Fruit fly (Drosophila melanogaster): ENCODE measurements around the gene GluRIIA.

Gene GluRIIA

dm6 chr2L:5523848-5524473 lies 30.9 kb upstream of the GluRIIA start, which contains the start of the genes Vps52 and Elp4 (continued):
- TF ChIP-seq Ptx1 (GFP tag; IDR thresholded peaks at IDR 0.05) = peak; percentile 68
- TF ChIP-seq crp (GFP tag; optimal IDR thresholded peaks at IDR 0.05) = peak; percentile 80 to 95
- peak; percentile 64 for TF ChIP-seq inv (GFP tag; IDR thresholded peaks at IDR 0.05; ENCODE audit: partially characterized antibody)
- peak; percentile 67 for TF ChIP-seq CG18619 (GFP tag; optimal IDR thresholded peaks at IDR 0.05)
- TF ChIP-seq sens (GFP tag) = peak; percentile 93
- TF ChIP-seq lmd (GFP tag; IDR thresholded peaks at IDR 0.05) = peak; percentile 70
- TF ChIP-seq so (GFP tag; IDR thresholded peaks at IDR 0.05) = peak; percentile 64; the same call in 1 of the 3 replicates
- TF ChIP-seq vnd (GFP tag; IDR thresholded peaks at IDR 0.05; ENCODE audit: partially characterized antibody) = peak; percentile 78
- TF ChIP-seq CG3726 (GFP tag; IDR thresholded peaks at IDR 0.05) = no peak
- TF ChIP-seq ci (GFP tag; IDR thresholded peaks at IDR 0.05) = no peak; the same call in 2 of the 3 replicates
- TF ChIP-seq br (optimal IDR thresholded peaks at IDR 0.05) = no peak
- TF ChIP-seq CG7786 (GFP tag; optimal IDR thresholded peaks at IDR 0.05) = peak; percentile 30
- TF ChIP-seq Kr (GFP tag; optimal IDR thresholded peaks at IDR 0.05) = no peak
- TF ChIP-seq nmo (GFP tag; optimal IDR thresholded peaks at IDR 0.05) = peak; percentile 89
- TF ChIP-seq CG43689 (GFP tag; IDR thresholded peaks at IDR 0.05) = no peak
- peak; percentile 73 for TF ChIP-seq fd96Cb (tag; optimal IDR thresholded peaks at IDR 0.05)
- peak; percentile 46; the same call in 1 of the 2 replicates for TF ChIP-seq CG42726 (GFP tag; IDR thresholded peaks at IDR 0.05; ENCODE audit: partially characterized antibody)
- peak; percentile 40 for TF ChIP-seq chn (GFP tag; optimal IDR thresholded peaks at IDR 0.05)
- TF ChIP-seq trh (GFP tag; optimal IDR thresholded peaks at IDR 0.05) = peak; percentile 66
- TF ChIP-seq ham (GFP tag; IDR thresholded peaks at IDR 0.05) = no peak
- no peak for TF ChIP-seq ERR (GFP tag; optimal IDR thresholded peaks at IDR 0.05)
- peak; percentile 78 for TF ChIP-seq CG3281 (GFP tag; optimal IDR thresholded peaks at IDR 0.05)
- peak; percentile 2 for TF ChIP-seq kah (GFP tag; optimal IDR thresholded peaks at IDR 0.05)
- peak; percentile 48 for TF ChIP-seq Max (GFP tag; optimal IDR thresholded peaks at IDR 0.05)
- TF ChIP-seq Sox102F (GFP tag; optimal IDR thresholded peaks at IDR 0.05) = no peak
- TF ChIP-seq CG10979 (tag; optimal IDR thresholded peaks at IDR 0.05) = peak; percentile 65
- peak; percentile 73 for TF ChIP-seq CG16813 (GFP tag; IDR thresholded peaks at IDR 0.05; ENCODE audit: partially characterized antibody)
- no peak for TF ChIP-seq emc (GFP tag; optimal IDR thresholded peaks at IDR 0.05)
- no peak for TF ChIP-seq CG18476 (GFP tag; optimal IDR thresholded peaks at IDR 0.05)
- TF ChIP-seq zen (tag; optimal IDR thresholded peaks at IDR 0.05) = peak; percentile 71
- no peak for TF ChIP-seq ro (GFP tag; IDR thresholded peaks at IDR 0.05)
- peak; percentile 89 for TF ChIP-seq CG12659 (GFP tag; optimal IDR thresholded peaks at IDR 0.05)
- no peak for TF ChIP-seq dan (GFP tag; IDR thresholded peaks at IDR 0.05)
- no peak for TF ChIP-seq CG5180 (GFP tag; optimal IDR thresholded peaks at IDR 0.05)
- TF ChIP-seq MTF-1 (GFP tag; optimal IDR thresholded peaks at IDR 0.05; ENCODE audit: borderline replicate concordance) = no peak
- TF ChIP-seq ato (GFP tag; IDR thresholded peaks at IDR 0.05; ENCODE audit: partially characterized antibody) = peak; percentile 37; the same call in 1 of the 2 replicates
- peak; percentile 59 for TF ChIP-seq fu2 (GFP tag; optimal IDR thresholded peaks at IDR 0.05)
- peak; percentile 83 for TF ChIP-seq Dref (GFP tag; IDR thresholded peaks at IDR 0.05)
- peak; percentile 79 for TF ChIP-seq Sry-β (GFP tag; optimal IDR thresholded peaks at IDR 0.05)
- TF ChIP-seq CG6791 (GFP tag; IDR thresholded peaks at IDR 0.05; ENCODE audit: partially characterized antibody) = peak; percentile 80
- TF ChIP-seq CG15269 (tag; optimal IDR thresholded peaks at IDR 0.05) = peak; percentile 80
- no peak for TF ChIP-seq slp2 (GFP tag; optimal IDR thresholded peaks at IDR 0.05)
- peak; percentile 81 for TF ChIP-seq CG13775 (GFP tag; optimal IDR thresholded peaks at IDR 0.05)
- peak; percentile 36 for TF ChIP-seq stwl (tag; optimal IDR thresholded peaks at IDR 0.05)
- peak; percentile 12 for TF ChIP-seq Mad (GFP tag; optimal IDR thresholded peaks at IDR 0.05)
- TF ChIP-seq vvl (GFP tag; IDR thresholded peaks at IDR 0.05) = peak; percentile 70
- TF ChIP-seq z (GFP tag; IDR thresholded peaks at IDR 0.05) = no peak
- TF ChIP-seq CG12236 (GFP tag; optimal IDR thresholded peaks at IDR 0.05) = no peak
- TF ChIP-seq Doc2 (GFP tag; IDR thresholded peaks at IDR 0.05) = no peak
- TF ChIP-seq CG7745 (tag; optimal IDR thresholded peaks at IDR 0.05) = no peak
